Worm (Caenorhabditis elegans) whole organism, late embryonic: Measurements from ENCODE around the gene T13C5.6.
A peak's percentile ranks its signal among the peaks of the same experiment; 100 is the strongest.

Experiments
- C08G9.2 ChIP-seq: sonication (generic microtip); optimal IDR thresholded peaks from 2 replicates; lab custom pipeline; 2016; ENCODE audit warnings: mild to moderate bottlenecking, missing genetic modification characterization, moderate library complexity, missing compliant biosample characterization
- F13H6.1 ChIP-seq: sonication (generic microtip); optimal IDR thresholded peaks from 2 replicates; lab custom pipeline; 2016; ENCODE audit warnings: missing genetic modification characterization, missing compliant biosample characterization
- K02D7.2 ChIP-seq: sonication (generic microtip); optimal IDR thresholded peaks from 2 replicates; lab custom pipeline; 2017; ENCODE audit warnings: mild to moderate bottlenecking, missing genetic modification characterization, missing compliant biosample characterization
- K09A11.1 ChIP-seq: sonication (generic microtip); optimal IDR thresholded peaks from 2 replicates; lab custom pipeline; 2017; ENCODE audit warnings: antibody characterized with exemption, mild to moderate bottlenecking, missing genetic modification characterization, missing compliant biosample characterization; ENCODE audit not compliant: insufficient read depth
- T23F11.4 ChIP-seq: fragments of 200-800 bp; sonication (Bioruptor generic); optimal IDR thresholded peaks from 2 replicates; lab custom pipeline; 2018; ENCODE audit warnings: mild to moderate bottlenecking, missing genetic modification characterization, missing compliant biosample characterization
- Y22D7AL.16 ChIP-seq: sonication (generic microtip); optimal IDR thresholded peaks from 2 replicates; lab custom pipeline; 2016; ENCODE audit warnings: missing genetic modification characterization, missing compliant biosample characterization
- ahr-1 ChIP-seq: sonication (generic microtip); optimal IDR thresholded peaks from 2 replicates; lab custom pipeline; 2016; ENCODE audit warnings: missing genetic modification characterization, missing compliant biosample characterization
- ceh-18 ChIP-seq: sonication (generic microtip); optimal IDR thresholded peaks from 2 replicates; lab custom pipeline; 2016; ENCODE audit warnings: missing genetic modification characterization, missing compliant biosample characterization
- ceh-19 ChIP-seq: fragments of 200-800 bp; sonication (Bioruptor generic); optimal IDR thresholded peaks from 2 replicates; lab custom pipeline; 2018; ENCODE audit warnings: mild to moderate bottlenecking, missing genetic modification characterization, missing compliant biosample characterization
- ceh-2 ChIP-seq: sonication (generic microtip); optimal IDR thresholded peaks from 2 replicates; lab custom pipeline; 2016; ENCODE audit warnings: missing genotype, missing genetic modification characterization, missing compliant biosample characterization
- ceh-24 ChIP-seq: sonication (generic microtip); optimal IDR thresholded peaks from 2 replicates; lab custom pipeline; 2016; ENCODE audit warnings: mild to moderate bottlenecking, missing genetic modification characterization, missing compliant biosample characterization
- ceh-34 ChIP-seq: sonication (generic microtip); optimal IDR thresholded peaks from 2 replicates; lab custom pipeline; 2016; ENCODE audit warnings: mild to moderate bottlenecking, missing genetic modification characterization, missing compliant biosample characterization
- ceh-45 ChIP-seq: fragments of 200-800 bp; sonication (Bioruptor generic); IDR thresholded peaks from 2 replicates; pipeline ENCODE4 v1.3.6; 2022; ENCODE audit warnings: missing genetic modification reagents, missing genetic modification characterization, missing compliant biosample characterization
- ceh-48 ChIP-seq: sonication (generic microtip); optimal IDR thresholded peaks from 2 replicates; lab custom pipeline; 2016; ENCODE audit warnings: missing genetic modification characterization, inconsistent platforms, missing compliant biosample characterization
- ceh-9 ChIP-seq: sonication (generic microtip); optimal IDR thresholded peaks from 2 replicates; lab custom pipeline; 2016; ENCODE audit warnings: mild to moderate bottlenecking, missing genetic modification characterization, inconsistent platforms, missing compliant biosample characterization
- dmd-4 ChIP-seq: sonication (generic microtip); optimal IDR thresholded peaks from 2 replicates; lab custom pipeline; 2016; ENCODE audit warnings: borderline replicate concordance, missing genetic modification characterization, missing compliant biosample characterization
- elt-2 ChIP-seq: sonication (generic microtip); optimal IDR thresholded peaks from 2 replicates; lab custom pipeline; 2016; ENCODE audit warnings: missing genetic modification reagents, missing genetic modification characterization, missing compliant biosample characterization
- eyg-1 ChIP-seq: sonication (generic microtip); optimal IDR thresholded peaks from 2 replicates; lab custom pipeline; 2016; ENCODE audit warnings: missing genotype, missing genetic modification characterization, missing compliant biosample characterization
- fax-1 ChIP-seq: sonication (generic microtip); optimal IDR thresholded peaks from 2 replicates; lab custom pipeline; 2016; ENCODE audit warnings: missing genotype, missing genetic modification characterization, missing compliant biosample characterization
- fkh-10 ChIP-seq: fragments of 150-350 bp; optimal IDR thresholded peaks from 2 replicates; lab custom pipeline; 2014; ENCODE audit warnings: missing biosample characterization, missing genetic modification reagents, missing genetic modification characterization
- fkh-6 ChIP-seq: sonication (generic microtip); optimal IDR thresholded peaks from 2 replicates; lab custom pipeline; 2016; ENCODE audit warnings: missing genetic modification characterization, missing compliant biosample characterization
- gmeb-2 ChIP-seq: sonication (generic microtip); optimal IDR thresholded peaks from 2 replicates; lab custom pipeline; 2016; ENCODE audit warnings: missing genetic modification characterization, inconsistent platforms, missing compliant biosample characterization
- hlh-13 ChIP-seq: fragments of 200-800 bp; sonication (Bioruptor generic); optimal IDR thresholded peaks from 2 replicates; lab custom pipeline; 2018; ENCODE audit warnings: mild to moderate bottlenecking, missing genetic modification characterization, missing compliant biosample characterization
- hlh-15 ChIP-seq: sonication (generic microtip); optimal IDR thresholded peaks from 2 replicates; lab custom pipeline; 2016; ENCODE audit warnings: missing genetic modification characterization, missing compliant biosample characterization
- hlh-30 ChIP-seq: sonication (generic microtip); optimal IDR thresholded peaks from 2 replicates; lab custom pipeline; 2017; ENCODE audit warnings: antibody characterized with exemption, missing genetic modification characterization, missing compliant biosample characterization; ENCODE audit not compliant: insufficient read depth
- hlh-6 ChIP-seq: sonication (generic microtip); optimal IDR thresholded peaks from 2 replicates; lab custom pipeline; 2016; ENCODE audit warnings: missing genotype, missing genetic modification characterization, missing compliant biosample characterization
- hlh-8 ChIP-seq: sonication (generic microtip); optimal IDR thresholded peaks from 2 replicates; lab custom pipeline; 2016; ENCODE audit warnings: missing genotype, missing genetic modification characterization, missing compliant biosample characterization
- lim-6 ChIP-seq: sonication (generic microtip); optimal IDR thresholded peaks from 2 replicates; lab custom pipeline; 2016; ENCODE audit warnings: missing genetic modification characterization, missing compliant biosample characterization
- madf-2 ChIP-seq: sonication (generic microtip); optimal IDR thresholded peaks from 2 replicates; lab custom pipeline; 2017; ENCODE audit warnings: missing genetic modification characterization, missing compliant biosample characterization
- mec-3 ChIP-seq: sonication (generic microtip); optimal IDR thresholded peaks from 2 replicates; lab custom pipeline; 2016; ENCODE audit warnings: borderline replicate concordance, missing genetic modification characterization, missing compliant biosample characterization
- nfya-1 ChIP-seq: sonication (generic microtip); optimal IDR thresholded peaks from 2 replicates; lab custom pipeline; 2017; ENCODE audit warnings: missing genetic modification characterization, mild to moderate bottlenecking, missing compliant biosample characterization, antibody characterized with exemption, moderate library complexity
- nhr-11 ChIP-seq: fragments of 150-350 bp; optimal IDR thresholded peaks from 2 replicates; lab custom pipeline; 2014; ENCODE audit warnings: missing biosample characterization, missing genetic modification characterization
- odd-2 ChIP-seq: sonication (generic microtip); optimal IDR thresholded peaks from 2 replicates; lab custom pipeline; 2017; ENCODE audit warnings: antibody characterized with exemption, mild to moderate bottlenecking, missing genetic modification characterization, missing compliant biosample characterization
- pat-9 ChIP-seq: fragments of 200-800 bp; sonication (Bioruptor generic); optimal IDR thresholded peaks from 2 replicates; lab custom pipeline; 2018; ENCODE audit warnings: mild to moderate bottlenecking, missing genetic modification characterization, moderate library complexity, missing compliant biosample characterization
- pha-2 ChIP-seq: sonication (generic microtip); optimal IDR thresholded peaks from 2 replicates; lab custom pipeline; 2017; ENCODE audit warnings: mild to moderate bottlenecking, missing genetic modification characterization, missing compliant biosample characterization
- pha-4 ChIP-seq: fragments of 150-350 bp; optimal IDR thresholded peaks from 2 replicates; lab custom pipeline; 2018; ENCODE audit warnings: missing biosample characterization, missing genetic modification reagents, missing genetic modification characterization
- pqm-1 ChIP-seq: sonication (generic microtip); optimal IDR thresholded peaks from 2 replicates; lab custom pipeline; 2016; ENCODE audit warnings: missing genetic modification characterization, missing compliant biosample characterization
- pros-1 ChIP-seq: fragments of 150-350 bp; optimal IDR thresholded peaks from 2 replicates; lab custom pipeline; 2014; ENCODE audit warnings: missing biosample characterization, missing genetic modification reagents, missing genetic modification characterization
- ref-2 ChIP-seq: sonication (generic microtip); optimal IDR thresholded peaks from 2 replicates; lab custom pipeline; 2016; ENCODE audit warnings: missing genetic modification characterization, missing compliant biosample characterization
- rnt-1 ChIP-seq: sonication (generic microtip); optimal IDR thresholded peaks from 2 replicates; lab custom pipeline; 2016; ENCODE audit warnings: missing genetic modification characterization, missing compliant biosample characterization
- sox-2 ChIP-seq: fragments of 200-800 bp; sonication (Bioruptor generic); IDR thresholded peaks from 2 replicates; pipeline ENCODE4 v1.3.6; 2022; ENCODE audit warnings: missing genetic modification reagents, missing genetic modification characterization, missing compliant biosample characterization
- sox-4 ChIP-seq: sonication (generic microtip); optimal IDR thresholded peaks from 2 replicates; lab custom pipeline; 2017; ENCODE audit warnings: mild to moderate bottlenecking, missing genetic modification characterization, inconsistent platforms, missing compliant biosample characterization
- syd-9 ChIP-seq: sonication (generic microtip); optimal IDR thresholded peaks from 2 replicates; lab custom pipeline; 2016; ENCODE audit warnings: mild to moderate bottlenecking, missing genetic modification characterization, moderate library complexity, missing compliant biosample characterization
- tbx-2 ChIP-seq: sonication (generic microtip); optimal IDR thresholded peaks from 2 replicates; lab custom pipeline; 2016; ENCODE audit warnings: missing genetic modification characterization, missing compliant biosample characterization
- tbx-7 ChIP-seq: sonication (generic microtip); optimal IDR thresholded peaks from 2 replicates; lab custom pipeline; 2016; ENCODE audit warnings: missing genotype, missing genetic modification characterization, missing compliant biosample characterization
- ttx-3 ChIP-seq: sonication (generic microtip); optimal IDR thresholded peaks from 2 replicates; lab custom pipeline; 2016; ENCODE audit warnings: missing genetic modification reagents, missing genetic modification characterization, missing compliant biosample characterization
- unc-3 ChIP-seq, 2 experiments: fragments of 200-800 bp in 1 of 2; sonication (Bioruptor generic) in 1 of 2; sonication (generic microtip) in 1 of 2; conservative IDR thresholded peaks in 1 of 2; optimal IDR thresholded peaks in 1 of 2; 2 replicates each; pipeline versions ENCODE4 v1.3.6 to Lab custom; 2016 to 2022; ENCODE audit warnings: missing compliant biosample characterization in 2 of 2, missing genetic modification characterization in 2 of 2, missing genetic modification reagents in 1 of 2
- unc-42 ChIP-seq: sonication (generic microtip); optimal IDR thresholded peaks from 2 replicates; lab custom pipeline; 2016; ENCODE audit warnings: missing genotype, missing genetic modification characterization, missing compliant biosample characterization
- unc-55 ChIP-seq: sonication (generic microtip); optimal IDR thresholded peaks from 2 replicates; lab custom pipeline; 2017; ENCODE audit warnings: missing biosample characterization, missing genetic modification reagents, missing genetic modification characterization
- unc-86 ChIP-seq: sonication (generic microtip); optimal IDR thresholded peaks from 2 replicates; lab custom pipeline; 2016; ENCODE audit warnings: missing genetic modification characterization, missing compliant biosample characterization
- zip-5 ChIP-seq: sonication (generic microtip); optimal IDR thresholded peaks from 2 replicates; lab custom pipeline; 2016; ENCODE audit warnings: missing genetic modification characterization, missing compliant biosample characterization
- ztf-16 ChIP-seq: sonication (generic microtip); optimal IDR thresholded peaks from 2 replicates; lab custom pipeline; 2017; ENCODE audit warnings: missing genetic modification characterization, missing compliant biosample characterization

T13C5.6 gene

ce11 chrX:6251947-6252617 lies 44.6 kb upstream of the T13C5.6 start:
- TF ChIP-seq ahr-1, result no peak
- TF ChIP-seq fkh-10 (GFP tag; lab: Kevin White, UChicago), result no peak
- no peak for TF ChIP-seq unc-55 (GFP tag; lab: Kevin White, UChicago)
- TF ChIP-seq eyg-1 (tag; lab: Kevin White, UChicago), result no peak
- TF ChIP-seq gmeb-2 (tag; lab: Kevin White, UChicago), result peak; percentile 37
- TF ChIP-seq T23F11.4 (GFP tag; lab: Kevin White, UChicago), result no peak
- TF ChIP-seq hlh-13, result peak; percentile 15
- TF ChIP-seq C08G9.2, result no peak
- peak; percentile 48 for TF ChIP-seq rnt-1 (tag; lab: Kevin White, UChicago)
- TF ChIP-seq zip-5, result no peak
- TF ChIP-seq nhr-11 (tag; lab: Kevin White, UChicago), result no peak
- no peak for TF ChIP-seq sox-2
- TF ChIP-seq unc-42 (tag; lab: Kevin White, UChicago), result peak; percentile 33
- TF ChIP-seq ceh-9, result no peak
- TF ChIP-seq pha-2 (tag; lab: Kevin White, UChicago), result no peak
- TF ChIP-seq lim-6, result no peak
- TF ChIP-seq K09A11.1 (tag; lab: Kevin White, UChicago), result no peak
- TF ChIP-seq ttx-3 (tag; lab: Kevin White, UChicago), result no peak
- TF ChIP-seq ceh-2 (tag; lab: Kevin White, UChicago), result peak; percentile 37
- TF ChIP-seq sox-4 (tag; lab: Kevin White, UChicago), result no peak
- TF ChIP-seq ref-2 (tag; lab: Kevin White, UChicago), result peak; percentile 53
- peak; percentile 21 for TF ChIP-seq nfya-1 (tag; lab: Kevin White, UChicago)
- TF ChIP-seq pros-1 (tag; lab: Kevin White, UChicago), result peak; percentile 59
- no peak for TF ChIP-seq mec-3 (tag; lab: Kevin White, UChicago)
- no peak for TF ChIP-seq hlh-8 (tag; lab: Kevin White, UChicago)
- no peak for TF ChIP-seq fax-1
- TF ChIP-seq F13H6.1 (tag; lab: Kevin White, UChicago), result peak; percentile 10
- no peak for TF ChIP-seq unc-3 (GFP tag; conservative IDR thresholded peaks at IDR 0.05; lab: Robert Waterston, UW)
- TF ChIP-seq unc-3 (tag; optimal IDR thresholded peaks at IDR 0.05; lab: Kevin White, UChicago), result no peak
- TF ChIP-seq hlh-30, result no peak
- no peak for TF ChIP-seq tbx-2 (tag; lab: Kevin White, UChicago)
- TF ChIP-seq elt-2 (tag; lab: Kevin White, UChicago), result no peak
- no peak for TF ChIP-seq K02D7.2 (tag; lab: Kevin White, UChicago)
- no peak for TF ChIP-seq pha-4 (tag; lab: Kevin White, UChicago)
- no peak for TF ChIP-seq tbx-7 (tag; lab: Kevin White, UChicago)
- TF ChIP-seq ceh-48 (tag; lab: Kevin White, UChicago), result no peak
- TF ChIP-seq dmd-4 (tag; lab: Kevin White, UChicago), result no peak
- no peak for TF ChIP-seq ceh-19 (GFP tag; lab: Kevin White, UChicago)
- no peak for TF ChIP-seq ztf-16
- TF ChIP-seq ceh-45 (GFP tag; lab: Robert Waterston, UW), result no peak
- no peak for TF ChIP-seq odd-2 (tag; lab: Kevin White, UChicago)
- no peak for TF ChIP-seq syd-9 (tag; lab: Kevin White, UChicago)
- no peak for TF ChIP-seq hlh-6 (tag; lab: Kevin White, UChicago)
- no peak for TF ChIP-seq pqm-1 (tag; lab: Kevin White, UChicago)
- peak; percentile 38 for TF ChIP-seq ceh-18
- TF ChIP-seq ceh-34 (tag; lab: Kevin White, UChicago), result peak; percentile 9
- no peak for TF ChIP-seq ceh-24
- no peak for TF ChIP-seq madf-2 (tag; lab: Kevin White, UChicago)
- no peak for TF ChIP-seq Y22D7AL.16 (tag; lab: Kevin White, UChicago)
- no peak for TF ChIP-seq unc-86 (tag; lab: Kevin White, UChicago)
- peak; percentile 32 for TF ChIP-seq fkh-6
- TF ChIP-seq hlh-15 (tag; lab: Kevin White, UChicago), result no peak
- no peak for TF ChIP-seq pat-9 (tag; lab: Kevin White, UChicago)
